Worm (Caenorhabditis elegans): ENCODE measurements around the gene C24D10.6.
"Not testable (repeated sequence)": the region's sequence is repeated elsewhere in the genome, so short reads cannot be mapped to it uniquely, and the experiment has no call there.

The C24D10.6 gene

ce11 chrIV:5173032-5173431 lies 13.0 kb upstream of the C24D10.6 start, which contains the start of gene lam-1:
TSS of gene lam-1 (plus strand) at chrIV:5173332.
- 0 out of 2 replicates have a peak, but pooled peaks have one; percentile 40 for TF ChIP-seq flt-1 (GFP tag; IDR thresholded peaks at IDR 0.05)
- no peak for TF ChIP-seq ref-1 (GFP tag; conservative IDR thresholded peaks at IDR 0.05)

- TF ChIP-seq ref-1 (GFP tag; conservative IDR thresholded peaks at IDR 0.05): no peak
- TF ChIP-seq ztf-29 (GFP tag; IDR thresholded peaks at IDR 0.05): no peak
- no peak for TF ChIP-seq klf-2 (GFP tag; conservative IDR thresholded peaks at IDR 0.05)
- TF ChIP-seq cog-1 (tag; optimal IDR thresholded peaks at IDR 0.05): no peak
- no peak for TF ChIP-seq tab-1 (GFP tag; IDR thresholded peaks at IDR 0.05)
- TF ChIP-seq T22C8.4 (GFP tag; IDR thresholded peaks at IDR 0.05): no peak
- TF ChIP-seq ztf-23 (GFP tag; IDR thresholded peaks at IDR 0.05): no peak
- no peak for TF ChIP-seq flt-1 (GFP tag; IDR thresholded peaks at IDR 0.05)
- no peak for TF ChIP-seq med-1 (GFP tag; optimal IDR thresholded peaks at IDR 0.05; ENCODE audit: insufficient read depth)
Observed at ce11 chrIV:5171994-5172528, 12.0 kb upstream of the C24D10.6 start.

- TF ChIP-seq T22C8.4 (GFP tag; IDR thresholded peaks at IDR 0.05): no peak
- TF ChIP-seq ref-1 (GFP tag; conservative IDR thresholded peaks at IDR 0.05): no peak
- peak; percentile 48 for TF ChIP-seq cog-1 (tag; optimal IDR thresholded peaks at IDR 0.05)
Observed at ce11 chrIV:5169335-5169734, 9.3 kb upstream of the C24D10.6 start.

ce11 chrIV:5166030-5166429 lies 6.0 kb upstream of the C24D10.6 start, which contains the start of gene ptp-5.1:
TSS of gene ptp-5.1 (plus strand) at chrIV:5166330.
- no peak for TF ChIP-seq med-1 (GFP tag; optimal IDR thresholded peaks at IDR 0.05; ENCODE audit: insufficient read depth)
- TF ChIP-seq T22C8.4 (GFP tag; IDR thresholded peaks at IDR 0.05): no peak
- TF ChIP-seq klf-2 (GFP tag; conservative IDR thresholded peaks at IDR 0.05): no peak

- TF ChIP-seq ztf-23 (GFP tag; IDR thresholded peaks at IDR 0.05); tab-1 (GFP tag; IDR thresholded peaks at IDR 0.05); klf-2 (GFP tag; conservative IDR thresholded peaks at IDR 0.05): not testable (repeated sequence)
Observed at ce11 chrIV:5165626-5166025, 5.6 kb upstream of the C24D10.6 start, which contains the start of gene nspd-6. TSS of gene nspd-6 (minus strand) at chrIV:5165726.

- not testable (repeated sequence) for TF ChIP-seq klf-2 (GFP tag; conservative IDR thresholded peaks at IDR 0.05); ztf-29 (GFP tag; IDR thresholded peaks at IDR 0.05); T22C8.4 (GFP tag; IDR thresholded peaks at IDR 0.05)
Observed at ce11 chrIV:5162941-5163340, 2.9 kb upstream of the C24D10.6 start, which contains the start of the genes nspd-3 and C24D10.2. TSS of gene nspd-3 (minus strand) at chrIV:5163041. TSS of gene C24D10.2 (plus strand) at chrIV:5163339.

- TF ChIP-seq flt-1 (GFP tag; IDR thresholded peaks at IDR 0.05) (no peak), ref-1 (GFP tag; conservative IDR thresholded peaks at IDR 0.05) (no peak), cog-1 (tag; optimal IDR thresholded peaks at IDR 0.05) (no peak), ztf-23 (GFP tag; IDR thresholded peaks at IDR 0.05) (no peak), klf-2 (GFP tag; conservative IDR thresholded peaks at IDR 0.05) (no peak), T22C8.4 (GFP tag; IDR thresholded peaks at IDR 0.05) (no peak), ztf-29 (GFP tag; IDR thresholded peaks at IDR 0.05) (no peak), tab-1 (GFP tag; IDR thresholded peaks at IDR 0.05) (no peak), med-1 (GFP tag; optimal IDR thresholded peaks at IDR 0.05; ENCODE audit: insufficient read depth) (no peak)
Observed at ce11 chrIV:5157226-5157625, 2.8 kb downstream of the C24D10.6 start, which contains the start of gene C24D10.49. TSS of gene C24D10.49 (minus strand) at chrIV:5157326.

- no peak for TF ChIP-seq klf-2 (GFP tag; conservative IDR thresholded peaks at IDR 0.05)
- TF ChIP-seq tab-1 (GFP tag; IDR thresholded peaks at IDR 0.05): no peak
- TF ChIP-seq cog-1 (tag; optimal IDR thresholded peaks at IDR 0.05): no peak
Observed at ce11 chrIV:5152391-5152790, 7.7 kb downstream of the C24D10.6 start, which contains the start of gene soc-2. TSS of gene soc-2 (minus strand) at chrIV:5152491.

ce11 chrIV:5149793-5150192 lies 10.3 kb downstream of the C24D10.6 start, which contains the start of gene C24D10.5:
TSS of gene C24D10.5 (plus strand) at chrIV:5150093.
- TF ChIP-seq T22C8.4 (GFP tag; IDR thresholded peaks at IDR 0.05): no peak
- TF ChIP-seq ztf-29 (GFP tag; IDR thresholded peaks at IDR 0.05): no peak
- TF ChIP-seq ztf-23 (GFP tag; IDR thresholded peaks at IDR 0.05): no peak
- no peak for TF ChIP-seq flt-1 (GFP tag; IDR thresholded peaks at IDR 0.05)
- no peak for TF ChIP-seq cog-1 (tag; optimal IDR thresholded peaks at IDR 0.05)

- TF ChIP-seq ztf-23 (GFP tag; IDR thresholded peaks at IDR 0.05): no peak
- TF ChIP-seq ztf-29 (GFP tag; IDR thresholded peaks at IDR 0.05): no peak
- TF ChIP-seq T22C8.4 (GFP tag; IDR thresholded peaks at IDR 0.05): no peak
- no peak for TF ChIP-seq klf-2 (GFP tag; conservative IDR thresholded peaks at IDR 0.05)
- no peak for TF ChIP-seq med-1 (GFP tag; optimal IDR thresholded peaks at IDR 0.05; ENCODE audit: insufficient read depth)
Observed at ce11 chrIV:5139972-5140371, 20.1 kb downstream of the C24D10.6 start.

ce11 chrIV:5139189-5139588 lies 20.9 kb downstream of the C24D10.6 start:
- TF ChIP-seq tab-1 (GFP tag; IDR thresholded peaks at IDR 0.05) (no peak), klf-2 (GFP tag; conservative IDR thresholded peaks at IDR 0.05) (no peak)

ce11 chrIV:5137809-5138208 lies 22.2 kb downstream of the C24D10.6 start:
- TF ChIP-seq ztf-23 (GFP tag; IDR thresholded peaks at IDR 0.05): no peak
- TF ChIP-seq ztf-29 (GFP tag; IDR thresholded peaks at IDR 0.05): no peak
- TF ChIP-seq tab-1 (GFP tag; IDR thresholded peaks at IDR 0.05): no peak
- TF ChIP-seq flt-1 (GFP tag; IDR thresholded peaks at IDR 0.05): no peak
- no peak for TF ChIP-seq T22C8.4 (GFP tag; IDR thresholded peaks at IDR 0.05)
- TF ChIP-seq klf-2 (GFP tag; conservative IDR thresholded peaks at IDR 0.05): no peak
- no peak for TF ChIP-seq med-1 (GFP tag; optimal IDR thresholded peaks at IDR 0.05; ENCODE audit: insufficient read depth)
- no peak for TF ChIP-seq ref-1 (GFP tag; conservative IDR thresholded peaks at IDR 0.05)
- TF ChIP-seq cog-1 (tag; optimal IDR thresholded peaks at IDR 0.05): no peak

Data from whole organism, midembryonic.